Fruit fly (Drosophila melanogaster) whole organism, adult: ENCODE results near the gene NKCC.

ENCODE experiments used
- CG12768 ChIP-seq: fragments of 200-800 bp; sonication (Bioruptor generic); optimal IDR thresholded peaks from 2 replicates; lab custom pipeline; 2017; ENCODE audit warnings: missing biosample characterization, missing genetic modification characterization, mild to moderate bottlenecking, moderate library complexity, missing genetic modification reagents
- CG14711 ChIP-seq: fragments of 200-800 bp; sonication (Bioruptor generic); optimal IDR thresholded peaks from 2 replicates; lab custom pipeline; 2018; ENCODE audit warnings: missing biosample characterization, mild to moderate bottlenecking, missing genetic modification characterization, moderate library complexity
- CG1620 ChIP-seq: fragments of 200-800 bp; sonication (Bioruptor generic); optimal IDR thresholded peaks from 2 replicates; lab custom pipeline; 2016; ENCODE audit warnings: missing biosample characterization, missing genetic modification characterization
- CG33017 ChIP-seq: fragments of 200-800 bp; sonication (Bioruptor generic); optimal IDR thresholded peaks from 2 replicates; lab custom pipeline; 2018; ENCODE audit warnings: missing biosample characterization, mild to moderate bottlenecking, missing genetic modification characterization, moderate library complexity
- CG7045 ChIP-seq: fragments of 200-800 bp; sonication (Bioruptor generic); optimal IDR thresholded peaks from 2 replicates; lab custom pipeline; 2017; ENCODE audit warnings: missing biosample characterization, mild to moderate bottlenecking, missing genetic modification characterization
- Crg-1 ChIP-seq: fragments of 200-800 bp; sonication (Bioruptor generic); optimal IDR thresholded peaks from 2 replicates; lab custom pipeline; 2016; ENCODE audit warnings: missing biosample characterization, missing genetic modification characterization
- Hr96 ChIP-seq: fragments of 200-800 bp; sonication (Bioruptor generic); optimal IDR thresholded peaks from 2 replicates; lab custom pipeline; 2016; ENCODE audit warnings: missing biosample characterization, missing genetic modification characterization
- Mnt ChIP-seq: fragments of 200-800 bp; sonication (Bioruptor generic); optimal IDR thresholded peaks from 2 replicates; lab custom pipeline; 2016; ENCODE audit warnings: missing biosample characterization, mild to moderate bottlenecking, missing genetic modification characterization
- bab1 ChIP-seq: fragments of 200-800 bp; sonication (Bioruptor generic); optimal IDR thresholded peaks from 3 replicates; lab custom pipeline; 2019; ENCODE audit warnings: missing biosample characterization, mild to moderate bottlenecking, missing genetic modification characterization, moderate library complexity
- cic ChIP-seq: fragments of 200-800 bp; sonication (Bioruptor generic); optimal IDR thresholded peaks from 2 replicates; lab custom pipeline; 2017; ENCODE audit warnings: missing biosample characterization, mild to moderate bottlenecking, missing genetic modification characterization, moderate library complexity
- ovo ChIP-seq: fragments of 200-800 bp; sonication (Bioruptor generic); optimal IDR thresholded peaks from 2 replicates; lab custom pipeline; 2016; ENCODE audit warnings: missing biosample characterization, missing genetic modification characterization
- pad ChIP-seq: fragments of 200-800 bp; sonication (Bioruptor generic); optimal IDR thresholded peaks from 3 replicates; lab custom pipeline; 2017; ENCODE audit warnings: missing biosample characterization, missing genetic modification characterization, mild to moderate bottlenecking, moderate library complexity, missing genetic modification reagents
- tj ChIP-seq: fragments of 200-800 bp; sonication (Bioruptor generic); optimal IDR thresholded peaks from 3 replicates; lab custom pipeline; 2017; ENCODE audit warnings: missing biosample characterization, mild to moderate bottlenecking, missing genetic modification characterization, moderate library complexity
- toe ChIP-seq: fragments of 200-800 bp; sonication (Bioruptor generic); optimal IDR thresholded peaks from 2 replicates; lab custom pipeline; 2016; ENCODE audit warnings: missing biosample characterization, missing genetic modification characterization

NKCC gene

DNA sequence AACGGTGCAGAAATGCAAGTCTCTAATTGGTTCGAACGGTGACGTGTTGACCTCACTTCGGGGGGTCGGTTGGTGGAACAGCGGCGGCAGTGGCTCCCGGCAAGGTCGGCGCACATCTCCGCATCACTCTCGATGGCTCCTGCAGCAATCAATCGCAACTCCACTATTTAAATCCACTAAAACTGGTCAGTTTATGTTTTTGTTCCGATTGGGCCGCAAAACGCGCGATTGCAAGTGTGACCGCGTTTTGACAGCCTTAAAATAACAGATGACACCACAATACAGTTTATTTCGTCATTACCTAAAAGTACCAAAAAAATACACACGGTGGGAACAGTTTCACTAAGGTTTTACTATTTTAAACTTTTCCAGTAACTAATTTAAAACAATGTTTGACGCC lies 38.0 kb downstream of the NKCC start, which contains the start of gene PEK:
TSS of gene PEK (minus strand) at position 273 of the 400 bp plus-strand sequence.
- TF ChIP-seq CG14711 (tag; lab: Kevin White, UChicago) = peak; percentile 3
- no peak for TF ChIP-seq CG33017
- TF ChIP-seq Mnt (GFP tag; lab: Kevin White, UChicago) = peak; percentile 5
- no peak for TF ChIP-seq toe (GFP tag; lab: Kevin White, UChicago)
- TF ChIP-seq CG7045 (GFP tag; lab: Kevin White, UChicago) = no peak
- no peak for TF ChIP-seq ovo (GFP tag; lab: Kevin White, UChicago)
- no peak for TF ChIP-seq Hr96
- TF ChIP-seq bab1 (GFP tag; lab: Kevin White, UChicago) = peak; percentile 60

DNA sequence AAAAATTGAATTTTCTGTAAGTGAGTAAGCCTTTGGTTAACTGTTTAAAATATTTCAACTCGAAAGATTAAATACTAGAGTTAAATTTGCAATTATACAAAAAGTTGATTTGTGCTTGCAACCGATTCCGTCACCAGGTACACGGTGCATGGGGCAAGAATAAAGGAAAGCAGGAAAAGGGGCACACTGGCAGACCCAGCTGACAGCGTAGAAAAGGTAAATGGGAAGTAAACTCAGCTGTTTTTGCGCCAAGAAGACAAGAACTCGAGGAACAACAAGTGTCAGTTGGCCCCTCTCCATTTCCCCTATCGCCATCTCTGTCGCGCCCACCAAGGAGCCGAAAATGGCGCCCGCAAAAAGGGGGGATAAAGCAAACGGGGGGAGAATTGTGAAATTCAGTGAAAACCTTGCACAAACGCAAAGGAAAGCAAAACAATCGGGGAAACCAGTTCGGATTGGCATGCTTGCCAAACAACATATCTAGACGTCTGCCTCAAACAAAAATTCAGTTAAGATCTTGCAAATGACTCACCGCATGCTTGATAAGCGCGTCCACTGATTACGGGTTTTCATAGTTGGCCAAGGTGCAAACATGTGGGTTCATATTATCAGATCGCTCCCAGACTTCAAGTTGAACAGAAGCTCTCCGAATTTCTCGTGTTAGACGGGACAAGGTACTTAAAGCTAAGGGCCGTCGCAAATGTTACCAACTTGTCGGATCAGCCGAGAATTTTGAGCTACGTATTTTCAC lies 39.1 kb downstream of the NKCC start:
- TF ChIP-seq Crg-1 (GFP tag; lab: Kevin White, UChicago) (no peak), CG14711 (tag; lab: Kevin White, UChicago) (no peak), pad (GFP tag; lab: Kevin White, UChicago) (peak; percentile 28), tj (GFP tag; lab: Kevin White, UChicago) (peak; percentile 66)

DNA sequence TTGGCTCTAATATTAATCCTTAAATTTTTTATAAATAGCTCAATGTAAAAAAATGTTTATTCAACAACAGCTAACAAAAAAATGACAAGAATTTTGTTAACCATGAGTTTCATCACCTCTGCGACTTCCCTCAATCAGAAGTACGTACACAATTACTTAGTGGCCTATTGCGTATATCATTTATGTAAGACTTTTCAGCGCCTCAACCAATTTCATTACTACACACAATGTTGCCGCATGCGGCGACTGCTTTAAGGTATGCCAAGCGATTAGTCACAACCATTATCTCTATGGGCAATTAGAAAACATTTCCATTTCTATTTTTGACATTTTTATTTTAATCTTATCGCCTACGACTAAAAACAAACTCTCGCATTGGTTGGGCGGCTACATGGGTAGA lies 43.9 kb downstream of the NKCC start:
- TF ChIP-seq Mnt (GFP tag; lab: Kevin White, UChicago) (no peak), Crg-1 (GFP tag; lab: Kevin White, UChicago) (no peak), cic (GFP tag; lab: Kevin White, UChicago) (no peak), CG12768 (GFP tag; lab: Kevin White, UChicago) (no peak), CG7045 (GFP tag; lab: Kevin White, UChicago) (no peak), ovo (GFP tag; lab: Kevin White, UChicago) (no peak), CG14711 (tag; lab: Kevin White, UChicago) (no peak), pad (GFP tag; lab: Kevin White, UChicago) (no peak), CG33017 (no peak), CG1620 (GFP tag; lab: Kevin White, UChicago) (no peak)

DNA sequence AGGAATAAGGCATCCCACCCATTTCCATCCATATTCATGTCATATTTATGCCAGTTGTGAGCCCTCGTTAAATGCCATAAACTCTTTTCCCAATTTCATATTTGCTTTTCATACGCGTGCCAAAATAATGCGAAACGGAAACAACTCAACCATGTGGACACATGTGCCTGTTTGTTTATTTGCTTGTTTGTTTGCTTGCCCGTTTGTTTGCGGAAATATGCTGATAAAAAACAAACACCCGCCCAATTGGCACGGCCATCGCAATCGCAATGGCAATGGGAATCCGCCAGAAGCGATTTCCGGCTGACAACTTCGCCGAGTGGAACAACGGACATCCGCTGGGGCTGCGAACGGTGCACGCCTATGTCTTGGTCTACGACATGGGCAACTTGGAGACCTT lies 48.2 kb downstream of the NKCC start:
- TF ChIP-seq CG33017 (no peak), Mnt (GFP tag; lab: Kevin White, UChicago) (no peak), CG1620 (GFP tag; lab: Kevin White, UChicago) (no peak)
